Worm (Caenorhabditis elegans) whole organism, late embryonic: ENCODE measurements around the gene C27C12.3.

Source experiments
- C08G9.2 ChIP-seq: sonication (generic microtip); optimal IDR thresholded peaks from 2 replicates; lab custom pipeline; 2016; ENCODE audit warnings: mild to moderate bottlenecking, missing genetic modification characterization, moderate library complexity, missing compliant biosample characterization
- F13H6.1 ChIP-seq: sonication (generic microtip); optimal IDR thresholded peaks from 2 replicates; lab custom pipeline; 2016; ENCODE audit warnings: missing genetic modification characterization, missing compliant biosample characterization
- K02D7.2 ChIP-seq: sonication (generic microtip); optimal IDR thresholded peaks from 2 replicates; lab custom pipeline; 2017; ENCODE audit warnings: mild to moderate bottlenecking, missing genetic modification characterization, missing compliant biosample characterization
- K09A11.1 ChIP-seq: sonication (generic microtip); optimal IDR thresholded peaks from 2 replicates; lab custom pipeline; 2017; ENCODE audit warnings: antibody characterized with exemption, mild to moderate bottlenecking, missing genetic modification characterization, missing compliant biosample characterization; ENCODE audit not compliant: insufficient read depth
- Y22D7AL.16 ChIP-seq: sonication (generic microtip); optimal IDR thresholded peaks from 2 replicates; lab custom pipeline; 2016; ENCODE audit warnings: missing genetic modification characterization, missing compliant biosample characterization
- ahr-1 ChIP-seq: sonication (generic microtip); optimal IDR thresholded peaks from 2 replicates; lab custom pipeline; 2016; ENCODE audit warnings: missing genetic modification characterization, missing compliant biosample characterization
- ama-1 ChIP-seq: fragments of 150-350 bp; optimal IDR thresholded peaks from 2 replicates; lab custom pipeline; 2014
- ceh-14 ChIP-seq: sonication (generic microtip); optimal IDR thresholded peaks from 2 replicates; lab custom pipeline; 2016; ENCODE audit warnings: missing genotype, missing genetic modification characterization, missing compliant biosample characterization
- ceh-18 ChIP-seq: sonication (generic microtip); optimal IDR thresholded peaks from 2 replicates; lab custom pipeline; 2016; ENCODE audit warnings: missing genetic modification characterization, missing compliant biosample characterization
- ceh-19 ChIP-seq: fragments of 200-800 bp; sonication (Bioruptor generic); optimal IDR thresholded peaks from 2 replicates; lab custom pipeline; 2018; ENCODE audit warnings: mild to moderate bottlenecking, missing genetic modification characterization, missing compliant biosample characterization
- ceh-2 ChIP-seq: sonication (generic microtip); optimal IDR thresholded peaks from 2 replicates; lab custom pipeline; 2016; ENCODE audit warnings: missing genotype, missing genetic modification characterization, missing compliant biosample characterization
- ceh-24 ChIP-seq: sonication (generic microtip); optimal IDR thresholded peaks from 2 replicates; lab custom pipeline; 2016; ENCODE audit warnings: mild to moderate bottlenecking, missing genetic modification characterization, missing compliant biosample characterization
- ceh-31 ChIP-seq: sonication (generic microtip); optimal IDR thresholded peaks from 2 replicates; lab custom pipeline; 2016; ENCODE audit warnings: missing genetic modification characterization, missing compliant biosample characterization
- ceh-45 ChIP-seq: fragments of 200-800 bp; sonication (Bioruptor generic); IDR thresholded peaks from 2 replicates; pipeline ENCODE4 v1.3.6; 2022; ENCODE audit warnings: missing genetic modification reagents, missing genetic modification characterization, missing compliant biosample characterization
- ceh-6 ChIP-seq: fragments of 200-800 bp; sonication (Bioruptor generic); optimal IDR thresholded peaks from 2 replicates; lab custom pipeline; 2018; ENCODE audit warnings: mild to moderate bottlenecking, missing genetic modification characterization, missing compliant biosample characterization
- dve-1 ChIP-seq: sonication (generic microtip); optimal IDR thresholded peaks from 2 replicates; lab custom pipeline; 2017; ENCODE audit warnings: antibody characterized with exemption, mild to moderate bottlenecking, missing genetic modification characterization, missing compliant biosample characterization
- elt-2 ChIP-seq: sonication (generic microtip); optimal IDR thresholded peaks from 2 replicates; lab custom pipeline; 2016; ENCODE audit warnings: missing genetic modification reagents, missing genetic modification characterization, missing compliant biosample characterization
- elt-4 ChIP-seq: sonication (generic microtip); optimal IDR thresholded peaks from 2 replicates; lab custom pipeline; 2016; ENCODE audit warnings: missing genetic modification characterization, missing compliant biosample characterization
- hlh-13 ChIP-seq: fragments of 200-800 bp; sonication (Bioruptor generic); optimal IDR thresholded peaks from 2 replicates; lab custom pipeline; 2018; ENCODE audit warnings: mild to moderate bottlenecking, missing genetic modification characterization, missing compliant biosample characterization
- hlh-15 ChIP-seq: sonication (generic microtip); optimal IDR thresholded peaks from 2 replicates; lab custom pipeline; 2016; ENCODE audit warnings: missing genetic modification characterization, missing compliant biosample characterization
- hlh-30 ChIP-seq: sonication (generic microtip); optimal IDR thresholded peaks from 2 replicates; lab custom pipeline; 2017; ENCODE audit warnings: antibody characterized with exemption, missing genetic modification characterization, missing compliant biosample characterization; ENCODE audit not compliant: insufficient read depth
- hlh-6 ChIP-seq: sonication (generic microtip); optimal IDR thresholded peaks from 2 replicates; lab custom pipeline; 2016; ENCODE audit warnings: missing genotype, missing genetic modification characterization, missing compliant biosample characterization
- hlh-8 ChIP-seq: sonication (generic microtip); optimal IDR thresholded peaks from 2 replicates; lab custom pipeline; 2016; ENCODE audit warnings: missing genotype, missing genetic modification characterization, missing compliant biosample characterization
- lin-11 ChIP-seq: fragments of 200-800 bp; sonication (Bioruptor generic); optimal IDR thresholded peaks from 2 replicates; lab custom pipeline; 2018; ENCODE audit warnings: mild to moderate bottlenecking, missing genetic modification characterization, missing compliant biosample characterization
- madf-2 ChIP-seq: sonication (generic microtip); optimal IDR thresholded peaks from 2 replicates; lab custom pipeline; 2017; ENCODE audit warnings: missing genetic modification characterization, missing compliant biosample characterization
- nfya-1 ChIP-seq: sonication (generic microtip); optimal IDR thresholded peaks from 2 replicates; lab custom pipeline; 2017; ENCODE audit warnings: missing genetic modification characterization, mild to moderate bottlenecking, missing compliant biosample characterization, antibody characterized with exemption, moderate library complexity
- odd-2 ChIP-seq: sonication (generic microtip); optimal IDR thresholded peaks from 2 replicates; lab custom pipeline; 2017; ENCODE audit warnings: antibody characterized with exemption, mild to moderate bottlenecking, missing genetic modification characterization, missing compliant biosample characterization
- pat-9 ChIP-seq: fragments of 200-800 bp; sonication (Bioruptor generic); optimal IDR thresholded peaks from 2 replicates; lab custom pipeline; 2018; ENCODE audit warnings: mild to moderate bottlenecking, missing genetic modification characterization, moderate library complexity, missing compliant biosample characterization
- pax-1 ChIP-seq: fragments of 150-350 bp; optimal IDR thresholded peaks from 2 replicates; lab custom pipeline; 2014; ENCODE audit warnings: missing biosample characterization, missing genetic modification characterization
- pqm-1 ChIP-seq: sonication (generic microtip); optimal IDR thresholded peaks from 2 replicates; lab custom pipeline; 2016; ENCODE audit warnings: missing genetic modification characterization, missing compliant biosample characterization
- pros-1 ChIP-seq: fragments of 150-350 bp; optimal IDR thresholded peaks from 2 replicates; lab custom pipeline; 2014; ENCODE audit warnings: missing biosample characterization, missing genetic modification reagents, missing genetic modification characterization
- rnt-1 ChIP-seq: sonication (generic microtip); optimal IDR thresholded peaks from 2 replicates; lab custom pipeline; 2016; ENCODE audit warnings: missing genetic modification characterization, missing compliant biosample characterization
- sdc-2 ChIP-seq: sonication (generic microtip); optimal IDR thresholded peaks from 2 replicates; lab custom pipeline; 2016; ENCODE audit warnings: missing genotype, missing genetic modification characterization, missing compliant biosample characterization
- sox-4 ChIP-seq: sonication (generic microtip); optimal IDR thresholded peaks from 2 replicates; lab custom pipeline; 2017; ENCODE audit warnings: mild to moderate bottlenecking, missing genetic modification characterization, inconsistent platforms, missing compliant biosample characterization
- ttx-3 ChIP-seq: sonication (generic microtip); optimal IDR thresholded peaks from 2 replicates; lab custom pipeline; 2016; ENCODE audit warnings: missing genetic modification reagents, missing genetic modification characterization, missing compliant biosample characterization
- unc-3 ChIP-seq, 2 experiments: fragments of 200-800 bp in 1 of 2; sonication (Bioruptor generic) in 1 of 2; sonication (generic microtip) in 1 of 2; conservative IDR thresholded peaks in 1 of 2; optimal IDR thresholded peaks in 1 of 2; 2 replicates each; pipeline versions ENCODE4 v1.3.6 to Lab custom; 2016 to 2022; ENCODE audit warnings: missing compliant biosample characterization in 2 of 2, missing genetic modification characterization in 2 of 2, missing genetic modification reagents in 1 of 2
- unc-42 ChIP-seq: sonication (generic microtip); optimal IDR thresholded peaks from 2 replicates; lab custom pipeline; 2016; ENCODE audit warnings: missing genotype, missing genetic modification characterization, missing compliant biosample characterization
- zip-5 ChIP-seq: sonication (generic microtip); optimal IDR thresholded peaks from 2 replicates; lab custom pipeline; 2016; ENCODE audit warnings: missing genetic modification characterization, missing compliant biosample characterization
- ztf-16 ChIP-seq: sonication (generic microtip); optimal IDR thresholded peaks from 2 replicates; lab custom pipeline; 2017; ENCODE audit warnings: missing genetic modification characterization, missing compliant biosample characterization

Gene C27C12.3

ce11 chrX:14865744-14866143, at the start of gene C27C12.3:
TSS of gene C27C12.3 (minus strand) at chrX:14865844.
- TF ChIP-seq hlh-8 (tag; lab: Kevin White, UChicago) (no peak), pat-9 (no peak), Y22D7AL.16 (no peak), dve-1 (tag; lab: Kevin White, UChicago) (no peak), unc-42 (tag; lab: Kevin White, UChicago) (no peak), rnt-1 (no peak), ceh-14 (tag; lab: Kevin White, UChicago) (no peak), madf-2 (no peak), K02D7.2 (no peak), sdc-2 (tag; lab: Kevin White, UChicago) (no peak), pqm-1 (tag; lab: Kevin White, UChicago) (no peak), ceh-45 (GFP tag; lab: Robert Waterston, UW) (no peak), ahr-1 (no peak), pax-1 (tag; lab: Kevin White, UChicago) (no peak), odd-2 (tag; lab: Kevin White, UChicago) (no peak), C08G9.2 (tag; lab: Kevin White, UChicago) (no peak), elt-4 (tag; lab: Kevin White, UChicago) (no peak), elt-2 (tag; lab: Kevin White, UChicago) (no peak), hlh-13 (GFP tag; lab: Kevin White, UChicago) (no peak)
- TF ChIP-seq, all 69 proteins: peak for 0

- no peak for TF ChIP-seq K09A11.1 (tag; lab: Kevin White, UChicago)
- TF ChIP-seq nfya-1 (tag; lab: Kevin White, UChicago) = no peak
Measured at ce11 chrX:14910689-14911088, 45.0 kb upstream of the C27C12.3 start.

- TF ChIP-seq ceh-6 (GFP tag; lab: Kevin White, UChicago) (no peak), ztf-16 (tag; lab: Kevin White, UChicago) (no peak), elt-2 (tag; lab: Kevin White, UChicago) (peak; percentile 68), F13H6.1 (tag; lab: Kevin White, UChicago) (no peak)
Measured at ce11 chrX:14907257-14907801, 41.7 kb upstream of the C27C12.3 start.

- TF ChIP-seq C08G9.2 (tag; lab: Kevin White, UChicago) (no peak), ceh-31 (tag; lab: Kevin White, UChicago) (no peak), hlh-6 (tag; lab: Kevin White, UChicago) (no peak), hlh-13 (GFP tag; lab: Kevin White, UChicago) (no peak), ceh-24 (no peak), ceh-2 (tag; lab: Kevin White, UChicago) (no peak), ama-1 (lab: Kevin White, UChicago) (no peak)
Measured at ce11 chrX:14905161-14905560, 39.5 kb upstream of the C27C12.3 start, which contains the start of gene hex-5. TSS of gene hex-5 (minus strand) at chrX:14905261.

- TF ChIP-seq hlh-8 (tag; lab: Kevin White, UChicago) = no peak
- no peak for TF ChIP-seq ttx-3 (tag; lab: Kevin White, UChicago)
- no peak for TF ChIP-seq zip-5
- no peak for TF ChIP-seq pat-9
- TF ChIP-seq unc-3 (GFP tag; conservative IDR thresholded peaks at IDR 0.05; lab: Robert Waterston, UW) = no peak
- TF ChIP-seq unc-3 (tag; optimal IDR thresholded peaks at IDR 0.05; lab: Kevin White, UChicago) = no peak
- no peak for TF ChIP-seq ceh-19 (GFP tag; lab: Kevin White, UChicago)
- no peak for TF ChIP-seq hlh-6 (tag; lab: Kevin White, UChicago)
- no peak for TF ChIP-seq lin-11 (tag; lab: Kevin White, UChicago)
- no peak for TF ChIP-seq sox-4 (tag; lab: Kevin White, UChicago)
- TF ChIP-seq hlh-15 (tag; lab: Kevin White, UChicago) = no peak
- no peak for TF ChIP-seq hlh-30 (tag; lab: Kevin White, UChicago)
- no peak for TF ChIP-seq rnt-1
- TF ChIP-seq elt-2 (tag; lab: Kevin White, UChicago) = no peak
- TF ChIP-seq pros-1 = no peak
- TF ChIP-seq ceh-18 (tag; lab: Kevin White, UChicago) = no peak
- TF ChIP-seq K02D7.2 = no peak
Measured at ce11 chrX:14903424-14903823, 37.8 kb upstream of the C27C12.3 start.
